Worm (Caenorhabditis elegans): ENCODE measurements around the gene F25H8.2.

DNA sequence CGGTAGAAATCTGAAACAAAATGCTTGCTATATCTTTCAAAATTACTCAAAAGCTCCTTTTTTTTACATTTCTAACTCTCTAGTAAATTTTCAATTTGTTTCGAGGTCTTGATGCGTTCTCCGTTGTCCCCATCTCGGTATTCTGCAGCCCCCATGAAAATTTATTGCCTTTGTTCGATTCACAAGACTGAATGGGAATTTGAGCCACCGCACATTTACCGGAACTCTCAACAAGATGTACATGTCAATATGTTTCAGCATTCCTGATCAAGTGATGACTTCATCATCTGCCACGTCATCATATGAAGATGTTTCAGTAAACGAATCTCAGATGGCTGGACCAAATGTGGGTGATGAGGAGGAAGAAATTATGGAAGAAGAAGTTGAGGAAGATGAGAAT, 11.6 kb upstream of the F25H8.2 start:
- TF ChIP-seq nhr-11 (tag; optimal IDR thresholded peaks at IDR 0.05) (no peak), sea-2 (GFP tag; optimal IDR thresholded peaks at IDR 0.05) (no peak), elt-3 (tag; optimal IDR thresholded peaks at IDR 0.05) (no peak), fos-1 (tag; optimal IDR thresholded peaks at IDR 0.05) (no peak)
